Worm (Caenorhabditis elegans) whole organism, midembryonic: Measurements from ENCODE around the gene ttr-7.

Experiments
- T22C8.4 ChIP-seq: fragments of 200-800 bp; sonication (Bioruptor generic); IDR thresholded peaks from 2 replicates; pipeline ENCODE4 v1.3.6; 2022; ENCODE audit warnings: missing genetic modification characterization, missing compliant biosample characterization
- cog-1 ChIP-seq: sonication (generic microtip); optimal IDR thresholded peaks from 2 replicates; lab custom pipeline; 2016; ENCODE audit warnings: missing genetic modification characterization, missing compliant biosample characterization
- flt-1 ChIP-seq: fragments of 200-800 bp; sonication (Bioruptor generic); IDR thresholded peaks from 2 replicates; pipeline ENCODE4 v1.3.6; 2022; ENCODE audit warnings: missing genetic modification characterization, missing compliant biosample characterization
- klf-2 ChIP-seq: fragments of 200-800 bp; sonication (Bioruptor generic); conservative IDR thresholded peaks from 2 replicates; pipeline ENCODE4 v1.3.6; 2022; ENCODE audit warnings: missing genetic modification reagents, missing genetic modification characterization, missing compliant biosample characterization
- med-1 ChIP-seq: sonication (generic microtip); optimal IDR thresholded peaks from 2 replicates; lab custom pipeline; 2017; ENCODE audit warnings: missing genetic modification characterization, mild to moderate bottlenecking, missing compliant biosample characterization, antibody characterized with exemption, missing genetic modification reagents; ENCODE audit not compliant: insufficient read depth
- ref-1 ChIP-seq: fragments of 200-800 bp; sonication (Bioruptor generic); conservative IDR thresholded peaks from 2 replicates; pipeline ENCODE4 v1.3.6; 2022; ENCODE audit warnings: missing genetic modification reagents, missing genetic modification characterization, missing compliant biosample characterization
- tab-1 ChIP-seq: fragments of 200-800 bp; sonication (Bioruptor generic); IDR thresholded peaks from 2 replicates; pipeline ENCODE4 v1.3.6; 2022; ENCODE audit warnings: missing genetic modification characterization, missing compliant biosample characterization
- ztf-23 ChIP-seq: fragments of 200-800 bp; sonication (Bioruptor generic); IDR thresholded peaks from 2 replicates; pipeline ENCODE4 v1.3.6; 2022; ENCODE audit warnings: missing genetic modification reagents, missing genetic modification characterization, missing compliant biosample characterization
- ztf-29 ChIP-seq: fragments of 200-800 bp; sonication (Bioruptor generic); IDR thresholded peaks from 2 replicates; pipeline ENCODE4 v1.3.6; 2022; ENCODE audit warnings: missing genetic modification reagents, missing genetic modification characterization, missing compliant biosample characterization

The ttr-7 gene

DNA sequence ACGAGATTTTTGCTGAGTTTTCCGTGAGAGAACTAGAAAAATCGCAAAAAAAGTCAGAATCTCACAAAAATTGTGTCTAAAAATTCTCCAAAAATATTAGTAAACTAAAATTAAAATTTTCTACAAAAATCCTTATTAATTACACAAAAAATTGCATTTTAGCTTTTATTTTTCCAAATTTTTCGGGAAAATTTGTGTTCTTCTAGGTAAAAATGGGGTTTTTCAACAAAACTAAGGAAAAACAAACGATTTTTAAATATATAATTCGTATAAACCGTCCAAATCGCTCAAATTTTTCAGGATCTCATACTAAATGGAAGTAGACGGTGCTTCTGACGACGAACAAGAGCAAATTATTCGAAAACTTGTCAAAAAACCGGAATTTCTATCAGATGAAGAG lies 36.0 kb downstream of the ttr-7 start, which contains the start of gene W06E11.1:
Gene W06E11.1, plus strand, starts transcription at position 301 of the 400 bp plus-strand sequence.
- TF ChIP-seq cog-1 (tag; lab: Kevin White, UChicago) (no peak), tab-1 (GFP tag; lab: Robert Waterston, UW) (no peak), T22C8.4 (GFP tag; lab: Robert Waterston, UW) (no peak), ztf-23 (no peak), klf-2 (GFP tag; lab: Robert Waterston, UW) (no peak), ref-1 (GFP tag; lab: Robert Waterston, UW) (no peak)

DNA sequence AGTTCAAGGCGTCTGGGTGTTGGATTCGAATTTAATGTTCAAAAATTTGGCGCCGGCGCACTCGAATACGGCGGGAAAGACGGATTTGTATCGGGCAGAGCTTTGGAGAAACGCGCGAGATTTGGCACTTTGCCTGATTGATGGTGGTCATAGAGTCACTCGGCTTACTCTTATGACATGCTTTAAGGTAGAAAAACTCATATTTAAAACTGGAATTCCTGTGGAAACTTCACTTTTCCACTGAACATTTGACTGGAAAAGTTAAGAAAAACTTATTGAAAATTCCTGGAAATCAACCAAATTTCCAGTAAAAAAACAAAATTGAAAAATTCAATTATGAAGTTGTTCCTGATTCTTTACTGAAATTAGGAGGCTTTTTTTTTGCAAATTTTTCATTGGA lies 38.9 kb downstream of the ttr-7 start:
- no peak for TF ChIP-seq klf-2 (GFP tag; lab: Robert Waterston, UW)
- TF ChIP-seq ztf-23, result no peak
- TF ChIP-seq cog-1 (tag; lab: Kevin White, UChicago), result no peak
- TF ChIP-seq med-1 (GFP tag; lab: Kevin White, UChicago), result no peak
- no peak for TF ChIP-seq ref-1 (GFP tag; lab: Robert Waterston, UW)
- no peak for TF ChIP-seq ztf-29 (GFP tag; lab: Robert Waterston, UW)
- TF ChIP-seq tab-1 (GFP tag; lab: Robert Waterston, UW), result no peak
- TF ChIP-seq flt-1 (GFP tag; lab: Robert Waterston, UW), result no peak
- no peak for TF ChIP-seq T22C8.4 (GFP tag; lab: Robert Waterston, UW)

DNA sequence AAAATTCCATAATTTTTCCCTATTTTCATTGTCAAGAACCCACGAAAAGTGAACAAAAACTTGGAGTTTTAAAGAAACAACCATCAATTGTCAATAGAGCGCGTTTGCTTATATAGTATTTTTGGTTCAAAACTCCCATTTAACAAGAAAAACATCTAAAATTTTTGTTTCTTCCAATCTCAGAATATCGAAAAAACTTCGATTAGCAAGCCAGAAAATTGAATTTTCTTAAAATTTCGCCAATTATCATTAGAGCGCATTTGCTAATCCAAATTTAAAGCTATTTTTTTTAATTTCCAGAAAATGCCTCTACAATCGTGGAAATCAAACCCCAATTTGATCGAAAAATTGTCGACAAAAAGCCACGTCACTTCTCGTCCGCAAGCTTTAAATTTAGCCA lies 40.6 kb downstream of the ttr-7 start, which contains the start of gene orai-1:
Gene orai-1, plus strand, starts transcription at position 301 of the 400 bp plus-strand sequence.
- TF ChIP-seq ref-1 (GFP tag; lab: Robert Waterston, UW), result no peak
- no peak for TF ChIP-seq med-1 (GFP tag; lab: Kevin White, UChicago)
- TF ChIP-seq tab-1 (GFP tag; lab: Robert Waterston, UW), result no peak
- TF ChIP-seq cog-1 (tag; lab: Kevin White, UChicago), result no peak
- TF ChIP-seq ztf-23, result no peak
- no peak for TF ChIP-seq ztf-29 (GFP tag; lab: Robert Waterston, UW)
- no peak for TF ChIP-seq klf-2 (GFP tag; lab: Robert Waterston, UW)
- no peak for TF ChIP-seq flt-1 (GFP tag; lab: Robert Waterston, UW)
- no peak for TF ChIP-seq T22C8.4 (GFP tag; lab: Robert Waterston, UW)

DNA sequence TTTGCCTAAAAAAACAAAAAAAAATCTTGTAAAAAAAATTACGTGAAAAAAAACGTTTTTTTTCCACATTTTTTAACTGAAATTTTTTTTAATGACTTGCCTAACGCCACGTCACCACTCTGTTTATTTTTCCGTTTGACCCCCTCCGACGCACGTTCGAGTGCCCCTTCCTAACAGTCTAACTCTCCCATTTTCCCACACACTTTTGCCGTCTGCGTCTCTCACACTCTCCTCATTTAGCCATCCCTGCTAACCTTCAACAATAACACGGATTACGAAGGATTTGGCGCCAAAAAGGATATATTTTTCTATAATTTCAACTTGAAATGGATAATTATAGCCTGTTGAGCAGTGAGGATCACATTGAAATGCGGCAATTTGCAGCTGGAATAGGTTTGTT lies 41.4 kb downstream of the ttr-7 start:
- TF ChIP-seq tab-1 (GFP tag; lab: Robert Waterston, UW) (no peak), ztf-29 (GFP tag; lab: Robert Waterston, UW) (no peak), ztf-23 (no peak)

DNA sequence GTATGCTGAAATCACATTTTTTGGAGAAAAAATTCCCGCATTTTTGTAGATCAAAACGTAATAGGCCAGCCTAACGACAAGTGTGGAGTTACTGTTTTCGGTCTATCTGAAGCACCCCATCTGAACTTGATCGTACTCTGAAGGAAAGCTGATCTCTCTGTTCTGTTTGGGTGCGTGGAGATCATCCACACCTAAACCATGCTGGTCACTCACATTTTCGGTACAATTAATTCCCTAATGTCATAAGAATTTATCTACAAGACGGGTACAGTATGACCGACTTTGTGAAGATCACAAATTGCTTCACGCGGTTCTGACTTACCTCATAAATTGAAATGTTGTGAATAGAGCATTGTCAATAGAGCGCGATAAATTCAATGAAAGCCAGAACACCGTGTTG lies 44.1 kb downstream of the ttr-7 start:
- TF ChIP-seq cog-1 (tag; lab: Kevin White, UChicago) (no peak), klf-2 (GFP tag; lab: Robert Waterston, UW) (no peak), ztf-29 (GFP tag; lab: Robert Waterston, UW) (no peak), tab-1 (GFP tag; lab: Robert Waterston, UW) (no peak), flt-1 (GFP tag; lab: Robert Waterston, UW) (no peak), med-1 (GFP tag; lab: Kevin White, UChicago) (no peak), T22C8.4 (GFP tag; lab: Robert Waterston, UW) (no peak), ztf-23 (no peak), ref-1 (GFP tag; lab: Robert Waterston, UW) (no peak)

DNA sequence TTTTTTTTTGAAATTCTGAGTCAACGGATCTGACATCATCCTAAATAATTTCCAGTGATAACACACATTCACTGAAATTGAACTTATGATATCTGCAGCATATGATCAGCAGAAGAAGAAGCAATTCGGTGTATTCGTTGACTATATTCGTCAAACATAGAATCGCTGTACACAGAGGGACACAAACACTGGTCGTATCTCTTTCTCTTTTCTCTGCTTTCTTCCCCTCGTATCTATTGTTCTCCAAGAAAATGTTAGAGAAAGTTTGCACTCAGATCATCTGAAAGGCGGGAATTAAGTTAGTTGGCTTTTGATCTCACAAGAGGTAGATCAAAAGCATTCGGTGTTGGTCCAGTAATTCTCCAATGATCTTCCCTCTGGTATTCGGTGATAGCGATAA lies 44.7 kb downstream of the ttr-7 start:
- no peak for TF ChIP-seq ztf-23
- TF ChIP-seq tab-1 (GFP tag; lab: Robert Waterston, UW), result no peak
- TF ChIP-seq ref-1 (GFP tag; lab: Robert Waterston, UW), result no peak
- no peak for TF ChIP-seq klf-2 (GFP tag; lab: Robert Waterston, UW)
- TF ChIP-seq flt-1 (GFP tag; lab: Robert Waterston, UW), result no peak
- TF ChIP-seq ztf-29 (GFP tag; lab: Robert Waterston, UW), result no peak
- no peak for TF ChIP-seq cog-1 (tag; lab: Kevin White, UChicago)
- no peak for TF ChIP-seq med-1 (GFP tag; lab: Kevin White, UChicago)
- no peak for TF ChIP-seq T22C8.4 (GFP tag; lab: Robert Waterston, UW)

DNA sequence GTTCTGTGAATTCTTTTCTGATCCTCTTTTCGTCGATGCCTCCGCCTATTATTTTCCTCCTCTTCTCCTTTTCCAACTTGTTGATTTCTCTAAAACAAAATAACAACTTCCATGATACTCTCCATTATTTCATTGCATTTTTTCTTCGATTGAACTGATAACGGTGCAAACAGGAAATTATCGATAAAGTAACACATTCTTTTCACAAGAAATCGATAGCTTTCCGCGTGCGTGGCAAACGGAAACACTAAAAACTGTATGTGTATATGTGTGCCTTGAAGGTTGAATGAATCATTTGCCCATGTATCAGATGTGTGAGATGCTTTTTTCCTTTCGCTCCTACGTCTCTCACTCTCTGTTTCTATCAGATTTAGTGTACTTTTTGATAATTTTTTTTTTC lies 45.8 kb downstream of the ttr-7 start:
- TF ChIP-seq cog-1 (tag; lab: Kevin White, UChicago) (no peak), flt-1 (GFP tag; lab: Robert Waterston, UW) (no peak), tab-1 (GFP tag; lab: Robert Waterston, UW) (no peak), ztf-23 (no peak), ztf-29 (GFP tag; lab: Robert Waterston, UW) (no peak), klf-2 (GFP tag; lab: Robert Waterston, UW) (no peak), med-1 (GFP tag; lab: Kevin White, UChicago) (no peak), ref-1 (GFP tag; lab: Robert Waterston, UW) (no peak), T22C8.4 (GFP tag; lab: Robert Waterston, UW) (no peak)

DNA sequence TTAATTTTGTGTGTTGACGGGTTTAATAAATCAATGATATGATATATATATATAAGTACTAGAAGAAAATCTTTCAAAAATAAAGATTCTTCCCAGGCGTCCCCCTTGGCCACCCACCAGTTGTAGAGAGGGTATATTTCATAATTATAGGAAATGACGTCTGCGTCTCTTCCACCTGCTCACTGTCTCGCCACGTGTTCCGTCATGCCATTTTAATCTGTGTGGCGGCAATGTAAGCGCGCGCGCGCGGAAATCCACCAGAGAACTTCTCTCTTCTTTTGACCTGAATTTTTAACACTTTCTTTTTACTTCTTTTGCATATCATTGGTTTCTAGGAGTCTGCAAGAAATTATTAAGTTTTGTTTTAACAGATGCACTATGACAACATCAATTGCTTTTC lies 48.6 kb downstream of the ttr-7 start:
- TF ChIP-seq T22C8.4 (GFP tag; lab: Robert Waterston, UW) (no peak), klf-2 (GFP tag; lab: Robert Waterston, UW) (no peak), cog-1 (tag; lab: Kevin White, UChicago) (no peak), ztf-29 (GFP tag; lab: Robert Waterston, UW) (no peak), ref-1 (GFP tag; lab: Robert Waterston, UW) (no peak), med-1 (GFP tag; lab: Kevin White, UChicago) (no peak)
